Worm (Caenorhabditis elegans): Measurements from ENCODE around the gene col-142.

Gene col-142

DNA sequence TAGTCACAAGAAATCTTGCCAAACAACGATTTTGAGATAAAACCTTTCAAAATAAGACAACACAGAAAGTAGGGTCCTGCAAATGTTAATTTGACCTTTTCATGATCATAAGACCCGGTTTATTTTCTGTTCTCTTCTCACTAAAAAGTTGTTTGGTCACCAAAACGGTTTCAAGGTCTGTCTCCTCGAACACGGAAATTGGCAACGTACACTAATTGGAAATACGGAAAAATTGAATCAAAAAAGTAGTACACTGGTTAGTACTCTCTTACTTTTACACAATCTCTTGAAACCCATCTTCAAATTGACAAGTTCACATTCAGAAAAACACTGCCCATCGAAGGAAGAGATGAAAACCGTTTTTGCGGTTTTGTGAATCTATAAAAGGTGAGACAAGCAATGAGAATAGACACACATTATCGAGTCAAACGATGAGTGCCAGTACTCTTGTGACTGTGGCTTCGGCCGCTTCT, at the start of gene col-142:
TSS of gene col-142 (plus strand) at position 423 of the 473 bp plus-strand sequence.
- TF ChIP-seq snpc-4 (GFP tag; optimal IDR thresholded peaks at IDR 0.05) (no peak), snpc-4 (tag; optimal IDR thresholded peaks at IDR 0.05) (no peak), efl-1 (GFP tag; optimal IDR thresholded peaks at IDR 0.05) (no peak), rcor-1 (GFP tag; IDR thresholded peaks at IDR 0.05) (no peak), hsf-1 (GFP tag; IDR thresholded peaks at IDR 0.05) (no peak), lin-26 (GFP tag; IDR thresholded peaks at IDR 0.05) (no peak), gei-17 (GFP tag; optimal IDR thresholded peaks at IDR 0.05) (no peak), lsy-27 (tag; optimal IDR thresholded peaks at IDR 0.05; ENCODE audit: borderline replicate concordance, insufficient read depth) (no peak), sea-2 (GFP tag; IDR thresholded peaks at IDR 0.05) (no peak), sptf-2 (GFP tag; optimal IDR thresholded peaks at IDR 0.05) (no peak), F39B2.1 (GFP tag; IDR thresholded peaks at IDR 0.05) (no peak), rpc-1 (optimal IDR thresholded peaks at IDR 0.05) (no peak), rpc-1 (tag; optimal IDR thresholded peaks at IDR 0.05) (no peak)

DNA sequence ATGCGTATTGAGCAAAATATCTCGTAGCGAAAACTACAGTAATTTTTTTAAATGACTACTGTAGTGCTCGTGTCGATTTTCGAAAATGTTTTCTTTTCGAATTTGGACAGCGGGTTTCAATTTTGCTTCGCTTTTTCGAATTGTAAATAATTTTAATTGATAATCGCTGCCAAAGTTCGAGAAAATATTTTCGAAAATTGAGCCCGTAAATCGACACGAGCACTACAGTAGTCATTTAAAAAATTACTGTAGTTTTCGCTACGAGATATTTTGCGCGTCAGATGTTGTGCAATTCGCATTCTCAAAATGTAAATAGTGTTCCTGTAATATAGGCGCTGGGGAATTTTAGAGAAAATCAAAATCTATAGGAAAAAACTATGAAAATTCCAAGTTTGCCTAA, 48.7 kb upstream of the col-142 start:
- TF ChIP-seq lsl-1 (GFP tag; optimal IDR thresholded peaks at IDR 0.05) (peak; percentile 81), F33H1.4 (GFP tag; IDR thresholded peaks at IDR 0.05) (peak; percentile 60), ztf-3 (GFP tag; optimal IDR thresholded peaks at IDR 0.05) (no peak), ceh-91 (GFP tag; IDR thresholded peaks at IDR 0.05) (peak; percentile 50; the same call in 1 of the 2 replicates)

ce11 chrV:6783044-6783625, 47.8 kb upstream of the col-142 start:
- TF ChIP-seq F52B5.7 (tag; optimal IDR thresholded peaks at IDR 0.05) (peak; percentile 45), let-607 (tag; optimal IDR thresholded peaks at IDR 0.05) (no peak), let-526 (GFP tag; IDR thresholded peaks at IDR 0.05) (no peak), aptf-2 (GFP tag; conservative IDR thresholded peaks at IDR 0.05) (no peak), F57A8.1 (GFP tag; optimal IDR thresholded peaks at IDR 0.05) (no peak), ekl-4 (GFP tag; IDR thresholded peaks at IDR 0.05) (peak; percentile 65), athp-1 (tag; optimal IDR thresholded peaks at IDR 0.05) (peak; percentile 67), F49E8.2 (tag; optimal IDR thresholded peaks at IDR 0.05; ENCODE audit: insufficient read depth) (peak; percentile 66), nfya-1 (tag; optimal IDR thresholded peaks at IDR 0.05; ENCODE audit: borderline replicate concordance, insufficient read depth) (no peak), pbrm-1 (GFP tag; IDR thresholded peaks at IDR 0.05) (0 out of 2 replicates have a peak, but pooled peaks have one; percentile 8), ztf-18 (tag; optimal IDR thresholded peaks at IDR 0.05) (peak; percentile 22), mxl-1 (tag; optimal IDR thresholded peaks at IDR 0.05) (peak; percentile 39), hsf-1 (GFP tag; IDR thresholded peaks at IDR 0.05) (peak; percentile 58; the same call in 1 of the 2 replicates), C17E4.6 (GFP tag; IDR thresholded peaks at IDR 0.05) (0 out of 2 replicates have a peak, but pooled peaks have one; percentile 23), tbx-9 (tag; optimal IDR thresholded peaks at IDR 0.05; ENCODE audit: borderline replicate concordance) (no peak), Y79H2A.3 (GFP tag; conservative IDR thresholded peaks at IDR 0.05) (peak; percentile 78), egl-44 (GFP tag; IDR thresholded peaks at IDR 0.05) (no peak), attf-5 (GFP tag; optimal IDR thresholded peaks at IDR 0.05) (peak; percentile 38), repo-1 (tag; optimal IDR thresholded peaks at IDR 0.05) (peak; percentile 25), hrde-1 (tag; optimal IDR thresholded peaks at IDR 0.05; ENCODE audit: borderline replicate concordance) (peak; percentile 32), dpff-1 (tag; optimal IDR thresholded peaks at IDR 0.05) (no peak), dox-1 (GFP tag; IDR thresholded peaks at IDR 0.05) (peak; percentile 58), F57C9.4 (tag; optimal IDR thresholded peaks at IDR 0.05) (no peak), Y53G8AR.9 (GFP tag; conservative IDR thresholded peaks at IDR 0.05) (peak; percentile 51; the same call in 1 of the 2 replicates), madf-8 (GFP tag; conservative IDR thresholded peaks at IDR 0.05) (peak; percentile 3), atf-7 (tag; optimal IDR thresholded peaks at IDR 0.05) (peak; percentile 27), F33H1.4 (GFP tag; IDR thresholded peaks at IDR 0.05) (peak; percentile 21; the same call in 1 of the 2 replicates), hmg-1.2 (GFP tag; IDR thresholded peaks at IDR 0.05) (peak; percentile 39), aptf-3 (GFP tag; IDR thresholded peaks at IDR 0.05) (0 out of 2 replicates have a peak, but pooled peaks have one; percentile 49), tbp1 (GFP tag; optimal IDR thresholded peaks at IDR 0.05) (peak; percentile 32)

All from whole organism, young adult.